Worm (Caenorhabditis elegans): ENCODE data around the gene madf-1.
A peak's percentile ranks its signal among the peaks of the same experiment; 100 is the strongest.

madf-1 gene

DNA sequence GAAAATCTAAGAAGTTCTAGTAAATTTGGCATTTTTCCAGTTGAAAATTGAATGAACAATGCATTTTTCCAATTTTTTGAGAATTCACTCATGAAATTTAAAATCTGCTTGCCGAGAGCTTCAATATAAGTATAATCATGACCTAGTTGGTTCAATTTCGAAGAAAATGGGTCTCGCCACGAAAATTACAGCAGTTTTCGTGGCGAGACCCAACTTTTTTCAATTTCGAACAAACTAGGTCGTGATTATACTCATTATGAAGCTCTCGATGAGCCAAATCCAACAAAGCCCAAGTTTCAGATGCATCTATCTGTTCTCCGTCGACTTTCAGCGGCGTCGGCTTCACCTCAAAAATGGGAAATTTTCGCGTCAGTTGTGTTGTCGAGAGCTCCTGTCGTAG, 31.2 kb downstream of the madf-1 start, which contains the start of gene mrpl-46:
TSS of gene mrpl-46 (plus strand) at position 301 of the 400 bp plus-strand sequence.
- TF ChIP-seq T22C8.4 (GFP tag; IDR thresholded peaks at IDR 0.05) (no peak), klf-2 (GFP tag; conservative IDR thresholded peaks at IDR 0.05) (no peak)

DNA sequence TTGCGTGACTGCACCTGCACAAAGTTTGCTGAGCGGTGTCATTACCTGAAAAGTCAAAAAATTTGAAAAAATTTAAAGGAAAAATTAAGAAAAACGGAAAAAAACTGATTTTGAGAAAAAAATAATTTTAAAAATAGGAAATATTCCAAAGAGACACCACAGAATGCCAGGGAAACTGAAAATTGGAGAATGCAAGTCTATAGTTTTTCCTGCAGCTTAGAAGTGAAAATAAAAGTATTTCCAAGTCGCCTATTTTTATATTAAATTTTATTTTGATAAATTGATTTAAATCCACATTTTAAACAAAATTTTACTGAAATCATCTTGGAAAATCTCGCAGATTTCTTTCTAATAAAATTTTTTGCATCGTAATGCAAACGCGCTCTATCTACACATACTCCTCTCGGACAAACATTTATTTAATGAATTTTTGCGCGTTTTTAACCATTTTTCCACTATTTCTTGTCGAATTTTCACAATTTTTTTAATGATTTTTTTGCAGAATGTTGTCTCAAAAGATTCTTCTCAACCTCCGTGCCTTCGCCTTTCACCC, 35.1 kb downstream of the madf-1 start, which contains the start of the genes F56B3.11 and ech-5:
TSS of gene F56B3.11 (minus strand) at position 51 of the 553 bp plus-strand sequence.
TSS of gene ech-5 (plus strand) at position 503 of the 553 bp plus-strand sequence.
- TF ChIP-seq cog-1 (tag; optimal IDR thresholded peaks at IDR 0.05) = peak; percentile 87
- TF ChIP-seq ztf-23 (GFP tag; IDR thresholded peaks at IDR 0.05) = peak; percentile 79
- peak; percentile 44; the same call in 1 of the 2 replicates for TF ChIP-seq flt-1 (GFP tag; IDR thresholded peaks at IDR 0.05)
- peak; percentile 81 for TF ChIP-seq klf-2 (GFP tag; conservative IDR thresholded peaks at IDR 0.05)
- no peak for TF ChIP-seq med-1 (GFP tag; optimal IDR thresholded peaks at IDR 0.05; ENCODE audit: insufficient read depth)
- TF ChIP-seq T22C8.4 (GFP tag; IDR thresholded peaks at IDR 0.05) = no peak
- no peak for TF ChIP-seq ref-1 (GFP tag; conservative IDR thresholded peaks at IDR 0.05)

DNA sequence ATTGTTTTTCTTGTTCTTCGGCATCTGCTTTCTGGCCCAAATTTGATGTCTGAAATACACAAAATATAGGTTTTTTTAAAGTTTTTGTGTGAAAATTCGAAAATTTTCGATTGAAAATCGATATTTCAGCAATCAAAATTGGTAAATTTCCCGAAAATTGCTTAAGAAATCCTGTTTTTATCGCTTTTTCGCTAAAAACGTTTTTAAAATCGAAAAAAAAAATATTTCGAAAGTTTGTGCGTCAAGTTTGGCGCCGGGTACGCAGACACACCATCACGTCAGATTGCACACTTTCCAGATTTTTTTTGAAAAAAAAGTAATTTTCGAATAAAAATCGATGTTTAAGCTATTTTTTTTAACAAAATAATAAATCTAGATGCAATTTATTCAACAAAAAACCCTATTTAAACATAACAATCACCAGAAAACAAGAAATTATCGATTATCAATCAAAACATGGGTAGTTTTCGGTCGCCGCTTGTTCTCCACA, 36.3 kb downstream of the madf-1 start, which contains the start of gene skr-18:
TSS of gene skr-18 (minus strand) at position 51 of the 490 bp plus-strand sequence.
- TF ChIP-seq T22C8.4 (GFP tag; IDR thresholded peaks at IDR 0.05) (no peak), med-1 (GFP tag; optimal IDR thresholded peaks at IDR 0.05; ENCODE audit: insufficient read depth) (no peak), ztf-29 (GFP tag; IDR thresholded peaks at IDR 0.05) (no peak), klf-2 (GFP tag; conservative IDR thresholded peaks at IDR 0.05) (no peak), ref-1 (GFP tag; conservative IDR thresholded peaks at IDR 0.05) (no peak), tab-1 (GFP tag; IDR thresholded peaks at IDR 0.05) (no peak), flt-1 (GFP tag; IDR thresholded peaks at IDR 0.05) (no peak), ztf-23 (GFP tag; IDR thresholded peaks at IDR 0.05) (no peak), cog-1 (tag; optimal IDR thresholded peaks at IDR 0.05) (no peak)

DNA sequence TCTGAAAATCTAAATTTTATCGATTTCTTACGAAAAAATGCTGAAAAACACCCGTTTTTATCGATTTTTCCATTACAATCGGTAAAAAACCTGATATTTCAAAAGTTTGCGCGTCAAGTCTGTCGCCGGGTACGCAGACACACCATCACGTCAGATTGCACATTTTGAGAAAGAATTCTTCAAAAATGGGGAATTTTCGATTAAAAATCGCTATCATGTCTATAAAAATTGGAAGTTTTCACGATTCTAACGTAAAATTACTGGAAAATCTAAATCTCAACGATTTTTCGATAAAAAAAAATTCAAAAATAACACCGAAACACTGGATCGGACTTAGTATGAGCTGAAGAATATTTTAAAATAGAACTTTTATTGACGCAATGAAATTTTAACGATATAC, 37.4 kb downstream of the madf-1 start, which contains the start of gene F56B3.4:
TSS of gene F56B3.4 (minus strand) at position 1 of the 400 bp plus-strand sequence.
- no peak for TF ChIP-seq cog-1 (tag; optimal IDR thresholded peaks at IDR 0.05)
- TF ChIP-seq ztf-23 (GFP tag; IDR thresholded peaks at IDR 0.05) = no peak
- TF ChIP-seq med-1 (GFP tag; optimal IDR thresholded peaks at IDR 0.05; ENCODE audit: insufficient read depth) = no peak
- TF ChIP-seq ztf-29 (GFP tag; IDR thresholded peaks at IDR 0.05) = no peak
- no peak for TF ChIP-seq klf-2 (GFP tag; conservative IDR thresholded peaks at IDR 0.05)
- no peak for TF ChIP-seq tab-1 (GFP tag; IDR thresholded peaks at IDR 0.05)
- TF ChIP-seq T22C8.4 (GFP tag; IDR thresholded peaks at IDR 0.05) = no peak
- TF ChIP-seq flt-1 (GFP tag; IDR thresholded peaks at IDR 0.05) = no peak
- no peak for TF ChIP-seq ref-1 (GFP tag; conservative IDR thresholded peaks at IDR 0.05)

DNA sequence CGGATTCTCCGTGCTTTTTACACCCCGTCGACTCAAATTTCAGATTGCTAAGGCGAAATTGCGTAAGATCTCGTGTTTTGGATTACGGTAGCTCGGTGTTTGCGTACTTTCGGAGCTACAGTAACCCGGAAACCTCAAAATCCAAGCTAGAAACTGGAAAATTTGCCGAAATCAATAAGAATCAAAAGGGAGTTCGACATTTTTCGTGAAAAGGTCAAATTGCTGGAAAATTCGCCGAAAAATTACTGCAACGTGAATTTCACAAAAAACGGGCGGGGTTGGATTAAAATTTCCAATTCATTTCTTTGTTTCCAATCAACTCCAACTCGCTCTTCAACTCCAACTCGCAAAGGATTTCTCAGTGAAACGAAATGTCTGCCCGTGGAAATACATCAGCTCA, 43.9 kb downstream of the madf-1 start, which contains the start of gene F56B3.6:
TSS of gene F56B3.6 (plus strand) at position 301 of the 400 bp plus-strand sequence.
- TF ChIP-seq T22C8.4 (GFP tag; IDR thresholded peaks at IDR 0.05) = no peak
- TF ChIP-seq klf-2 (GFP tag; conservative IDR thresholded peaks at IDR 0.05) = no peak
- TF ChIP-seq ref-1 (GFP tag; conservative IDR thresholded peaks at IDR 0.05) = no peak
- TF ChIP-seq cog-1 (tag; optimal IDR thresholded peaks at IDR 0.05) = no peak
- no peak for TF ChIP-seq ztf-23 (GFP tag; IDR thresholded peaks at IDR 0.05)
- TF ChIP-seq flt-1 (GFP tag; IDR thresholded peaks at IDR 0.05) = no peak
- TF ChIP-seq med-1 (GFP tag; optimal IDR thresholded peaks at IDR 0.05; ENCODE audit: insufficient read depth) = no peak
- no peak for TF ChIP-seq tab-1 (GFP tag; IDR thresholded peaks at IDR 0.05)
- no peak for TF ChIP-seq ztf-29 (GFP tag; IDR thresholded peaks at IDR 0.05)

DNA sequence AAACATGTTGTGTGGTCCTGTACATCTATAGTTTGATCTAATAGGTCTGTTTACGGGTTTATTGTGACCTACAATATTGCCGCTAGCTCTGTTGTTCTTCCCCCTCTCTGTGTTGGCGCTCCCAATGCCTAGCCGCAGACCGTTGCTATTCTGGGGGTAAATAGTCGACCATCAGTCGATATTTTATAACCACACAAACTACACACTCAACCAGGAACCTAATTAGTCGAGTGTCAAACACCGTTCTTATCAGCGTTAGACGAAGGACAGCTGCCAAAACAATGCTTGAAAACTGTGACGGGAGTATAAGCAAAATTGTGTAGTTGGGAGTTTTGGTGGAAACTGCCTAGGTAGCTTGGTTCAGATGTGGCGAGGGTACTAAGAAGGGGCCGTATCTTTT, 49.3 kb downstream of the madf-1 start:
- TF ChIP-seq ztf-29 (GFP tag; IDR thresholded peaks at IDR 0.05) (no peak), cog-1 (tag; optimal IDR thresholded peaks at IDR 0.05) (no peak), med-1 (GFP tag; optimal IDR thresholded peaks at IDR 0.05; ENCODE audit: insufficient read depth) (no peak), klf-2 (GFP tag; conservative IDR thresholded peaks at IDR 0.05) (no peak), ref-1 (GFP tag; conservative IDR thresholded peaks at IDR 0.05) (no peak), flt-1 (GFP tag; IDR thresholded peaks at IDR 0.05) (no peak), tab-1 (GFP tag; IDR thresholded peaks at IDR 0.05) (no peak), T22C8.4 (GFP tag; IDR thresholded peaks at IDR 0.05) (no peak), ztf-23 (GFP tag; IDR thresholded peaks at IDR 0.05) (no peak)
